Worm (Caenorhabditis elegans): ENCODE results near the gene F44E5.4.

Gene F44E5.4

ce11 chrII:11723904-11724303 lies 35.2 kb downstream of the F44E5.4 start, which contains the start of gene ldh-1:
Gene ldh-1 (plus strand): TSS chrII:11724204.
- no peak for TF ChIP-seq C08G9.2 (tag; optimal IDR thresholded peaks at IDR 0.05)

- TF ChIP-seq fax-1 (tag; optimal IDR thresholded peaks at IDR 0.05) (no peak), lin-11 (tag; optimal IDR thresholded peaks at IDR 0.05) (no peak), pha-2 (tag; optimal IDR thresholded peaks at IDR 0.05) (no peak), ceh-34 (tag; optimal IDR thresholded peaks at IDR 0.05) (no peak), tbx-2 (tag; optimal IDR thresholded peaks at IDR 0.05) (no peak)
These were observed 36.9 kb downstream of the F44E5.4 start for ce11 chrII:11722164-11722563.

- no peak for TF ChIP-seq rnt-1 (tag; optimal IDR thresholded peaks at IDR 0.05)
- TF ChIP-seq nhr-11 (tag; optimal IDR thresholded peaks at IDR 0.05) = no peak
- no peak for TF ChIP-seq pat-9 (tag; optimal IDR thresholded peaks at IDR 0.05)
- TF ChIP-seq ceh-6 (GFP tag; optimal IDR thresholded peaks at IDR 0.05) = no peak
- no peak for TF ChIP-seq ceh-9 (tag; optimal IDR thresholded peaks at IDR 0.05)
- no peak for TF ChIP-seq pax-1 (tag; optimal IDR thresholded peaks at IDR 0.05)
- TF ChIP-seq tbx-2 (tag; optimal IDR thresholded peaks at IDR 0.05) = no peak
- no peak for TF ChIP-seq unc-55 (GFP tag; optimal IDR thresholded peaks at IDR 0.05)
- no peak for TF ChIP-seq pros-1 (tag; optimal IDR thresholded peaks at IDR 0.05)
- TF ChIP-seq ceh-18 (tag; optimal IDR thresholded peaks at IDR 0.05) = no peak
- TF ChIP-seq T23F11.4 (GFP tag; optimal IDR thresholded peaks at IDR 0.05) = no peak
- no peak for TF ChIP-seq syd-9 (tag; optimal IDR thresholded peaks at IDR 0.05)
- no peak for TF ChIP-seq lim-6 (tag; optimal IDR thresholded peaks at IDR 0.05)
- no peak for TF ChIP-seq ceh-19 (GFP tag; optimal IDR thresholded peaks at IDR 0.05)
- no peak for TF ChIP-seq ceh-34 (tag; optimal IDR thresholded peaks at IDR 0.05)
- TF ChIP-seq ceh-14 (tag; optimal IDR thresholded peaks at IDR 0.05) = no peak
- TF ChIP-seq tbx-7 (tag; optimal IDR thresholded peaks at IDR 0.05) = no peak
- no peak for TF ChIP-seq unc-3 (GFP tag; conservative IDR thresholded peaks at IDR 0.05)
- no peak for TF ChIP-seq unc-3 (tag; optimal IDR thresholded peaks at IDR 0.05)
- no peak for TF ChIP-seq elt-4 (tag; optimal IDR thresholded peaks at IDR 0.05)
These were observed 37.5 kb downstream of the F44E5.4 start for ce11 chrII:11721604-11722003.

DNA sequence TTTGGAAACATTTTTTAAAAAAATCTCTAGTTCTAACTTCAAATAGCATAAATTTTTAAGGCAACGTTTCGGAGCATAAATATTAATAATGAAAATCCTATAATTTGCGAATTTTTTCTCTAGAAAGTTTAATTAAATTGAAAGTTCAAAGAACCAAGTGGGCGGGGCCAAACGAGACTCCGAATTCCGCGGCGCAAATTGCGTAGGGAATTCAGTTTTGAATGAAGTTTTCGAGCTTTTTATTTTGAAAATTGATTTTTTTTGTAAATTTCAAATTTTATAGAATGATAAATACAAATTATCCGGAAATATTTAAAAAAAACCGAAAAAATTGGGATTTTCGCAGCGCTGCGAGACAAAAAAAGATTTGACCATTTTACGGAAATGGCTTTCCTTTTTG lies 38.3 kb downstream of the F44E5.4 start:
- TF ChIP-seq ztf-16 (tag; optimal IDR thresholded peaks at IDR 0.05) = no peak
- no peak for TF ChIP-seq ceh-24 (tag; optimal IDR thresholded peaks at IDR 0.05)
- no peak for TF ChIP-seq madf-2 (tag; optimal IDR thresholded peaks at IDR 0.05)
- TF ChIP-seq ceh-14 (tag; optimal IDR thresholded peaks at IDR 0.05) = no peak
- no peak for TF ChIP-seq ceh-19 (GFP tag; optimal IDR thresholded peaks at IDR 0.05)
- TF ChIP-seq sdc-2 (tag; optimal IDR thresholded peaks at IDR 0.05) = no peak
- no peak for TF ChIP-seq elt-4 (tag; optimal IDR thresholded peaks at IDR 0.05)
- no peak for TF ChIP-seq tbx-2 (tag; optimal IDR thresholded peaks at IDR 0.05)
- TF ChIP-seq ceh-45 (GFP tag; IDR thresholded peaks at IDR 0.05) = no peak
- TF ChIP-seq unc-3 (GFP tag; conservative IDR thresholded peaks at IDR 0.05) = no peak
- no peak for TF ChIP-seq unc-3 (tag; optimal IDR thresholded peaks at IDR 0.05)
- no peak for TF ChIP-seq ceh-48 (tag; optimal IDR thresholded peaks at IDR 0.05)
- no peak for TF ChIP-seq nhr-11 (tag; optimal IDR thresholded peaks at IDR 0.05)
- no peak for TF ChIP-seq lim-6 (tag; optimal IDR thresholded peaks at IDR 0.05)

DNA sequence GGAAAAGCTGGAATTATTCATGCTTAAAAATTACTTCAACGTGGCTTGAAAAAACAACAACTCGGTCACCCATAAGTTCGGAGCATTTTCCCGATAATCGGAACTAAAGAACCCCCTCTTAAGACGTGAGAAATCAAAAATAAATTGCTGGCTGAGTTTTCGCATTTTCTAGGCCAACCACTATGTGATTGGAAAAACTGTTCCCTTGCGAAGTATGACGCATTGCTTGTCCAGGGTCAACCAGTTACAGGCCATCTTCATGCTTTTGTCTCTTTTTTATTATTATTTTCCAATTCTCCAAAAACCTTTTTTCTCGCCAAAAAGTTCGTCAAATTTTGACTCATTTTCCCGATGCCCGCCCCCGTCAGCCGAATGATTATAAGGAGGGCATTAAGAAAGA lies 39.0 kb downstream of the F44E5.4 start, which contains the start of gene F13D12.3:
Gene F13D12.3 (plus strand): TSS at position 301 of the 400 bp plus-strand sequence.
- TF ChIP-seq ceh-22 (tag; optimal IDR thresholded peaks at IDR 0.05) (no peak), sox-2 (GFP tag; IDR thresholded peaks at IDR 0.05) (no peak)

DNA sequence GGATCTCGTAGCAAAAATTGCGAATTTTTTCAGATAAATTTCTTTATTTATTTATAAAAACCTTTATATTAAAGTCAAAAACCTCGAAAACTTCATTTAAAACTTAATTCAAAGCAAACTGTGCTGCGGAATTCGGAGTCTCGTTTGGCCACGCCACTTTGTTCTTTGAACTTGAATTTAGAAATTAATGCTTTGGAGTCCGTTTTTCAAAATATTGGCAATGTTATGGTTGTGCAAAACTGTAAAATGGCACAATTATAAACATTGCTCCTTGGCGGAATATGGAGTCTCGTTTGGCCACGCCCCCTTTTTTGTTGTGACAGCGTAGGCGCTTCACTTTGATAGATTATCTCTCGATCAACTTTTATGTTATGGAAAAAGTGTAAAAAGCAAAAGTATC lies 39.6 kb downstream of the F44E5.4 start:
- TF ChIP-seq ceh-31 (tag; optimal IDR thresholded peaks at IDR 0.05) (no peak), ceh-2 (tag; optimal IDR thresholded peaks at IDR 0.05) (no peak), hlh-15 (tag; optimal IDR thresholded peaks at IDR 0.05) (no peak), gmeb-2 (tag; optimal IDR thresholded peaks at IDR 0.05) (no peak), ets-4 (tag; optimal IDR thresholded peaks at IDR 0.05) (no peak), fax-1 (tag; optimal IDR thresholded peaks at IDR 0.05) (no peak), hlh-8 (tag; optimal IDR thresholded peaks at IDR 0.05) (no peak), ref-2 (tag; optimal IDR thresholded peaks at IDR 0.05) (no peak)
